Worm (Caenorhabditis elegans) whole organism, late embryonic: ENCODE results near the gene str-60.

Source experiments
- C38D4.7 ChIP-seq: fragments of 200-800 bp; sonication (Bioruptor generic); optimal IDR thresholded peaks from 2 replicates; lab custom pipeline; 2018; ENCODE audit warnings: mild to moderate bottlenecking, missing genetic modification characterization, moderate library complexity, missing compliant biosample characterization
- K09A11.1 ChIP-seq: sonication (generic microtip); optimal IDR thresholded peaks from 2 replicates; lab custom pipeline; 2017; ENCODE audit warnings: antibody characterized with exemption, mild to moderate bottlenecking, missing genetic modification characterization, missing compliant biosample characterization; ENCODE audit not compliant: insufficient read depth
- ama-1 ChIP-seq: fragments of 150-350 bp; optimal IDR thresholded peaks from 2 replicates; lab custom pipeline; 2014
- ceh-6 ChIP-seq: fragments of 200-800 bp; sonication (Bioruptor generic); optimal IDR thresholded peaks from 2 replicates; lab custom pipeline; 2018; ENCODE audit warnings: mild to moderate bottlenecking, missing genetic modification characterization, missing compliant biosample characterization
- nhr-11 ChIP-seq: fragments of 150-350 bp; optimal IDR thresholded peaks from 2 replicates; lab custom pipeline; 2014; ENCODE audit warnings: missing biosample characterization, missing genetic modification characterization
- nhr-232 ChIP-seq: sonication (generic microtip); optimal IDR thresholded peaks from 2 replicates; lab custom pipeline; 2016; ENCODE audit warnings: missing genetic modification characterization, missing compliant biosample characterization
- pqm-1 ChIP-seq: sonication (generic microtip); optimal IDR thresholded peaks from 2 replicates; lab custom pipeline; 2016; ENCODE audit warnings: missing genetic modification characterization, missing compliant biosample characterization
- sox-2 ChIP-seq: fragments of 200-800 bp; sonication (Bioruptor generic); IDR thresholded peaks from 2 replicates; pipeline ENCODE4 v1.3.6; 2022; ENCODE audit warnings: missing genetic modification reagents, missing genetic modification characterization, missing compliant biosample characterization
- unc-86 ChIP-seq: sonication (generic microtip); optimal IDR thresholded peaks from 2 replicates; lab custom pipeline; 2016; ENCODE audit warnings: missing genetic modification characterization, missing compliant biosample characterization
- ztf-16 ChIP-seq: sonication (generic microtip); optimal IDR thresholded peaks from 2 replicates; lab custom pipeline; 2017; ENCODE audit warnings: missing genetic modification characterization, missing compliant biosample characterization

- TF ChIP-seq ceh-6 (GFP tag; lab: Kevin White, UChicago) (no peak), ztf-16 (tag; lab: Kevin White, UChicago) (no peak), nhr-232 (tag; lab: Kevin White, UChicago) (no peak), ama-1 (no peak), pqm-1 (no peak), nhr-11 (no peak), unc-86 (tag; lab: Kevin White, UChicago) (no peak), C38D4.7 (GFP tag; lab: Kevin White, UChicago) (no peak), K09A11.1 (tag; lab: Kevin White, UChicago) (no peak), sox-2 (GFP tag; lab: Robert Waterston, UW) (no peak)
Measured at ce11 chrV:15915307-15915706, 17.5 kb downstream of the str-60 start.
